Worm (Caenorhabditis elegans): Measurements from ENCODE around the gene C06B8.7.
A peak's percentile ranks its signal among the peaks of the same experiment; 100 is the strongest.

C06B8.7 gene

ce11 chrV:15483563-15483962 is 15.0 kb upstream of the C06B8.7 start (continued):
- peak in 1 of 2 experiments; percentile 3 for TF ChIP-seq mdl-1 (tag; optimal IDR thresholded peaks at IDR 0.05)
- TF ChIP-seq fkh-10 (GFP tag; optimal IDR thresholded peaks at IDR 0.05) = no peak
- TF ChIP-seq spr-1 (tag; optimal IDR thresholded peaks at IDR 0.05) = no peak
- TF ChIP-seq hlh-30 (tag; optimal IDR thresholded peaks at IDR 0.05; ENCODE audit: insufficient read depth) = peak; percentile 65
- no peak for TF ChIP-seq T26A8.4 (GFP tag; IDR thresholded peaks at IDR 0.05)
- TF ChIP-seq fos-1 (tag; optimal IDR thresholded peaks at IDR 0.05) = no peak

- TF ChIP-seq php-3 (GFP tag; IDR thresholded peaks at IDR 0.05) = no peak
- no peak for TF ChIP-seq daf-16 (GFP tag; optimal IDR thresholded peaks at IDR 0.05)
- TF ChIP-seq daf-16 (tag; optimal IDR thresholded peaks at IDR 0.05) = no peak
- TF ChIP-seq vab-7 (GFP tag; IDR thresholded peaks at IDR 0.05) = no peak
- no peak for TF ChIP-seq jun-1 (tag; optimal IDR thresholded peaks at IDR 0.05)
- TF ChIP-seq lin-15B (tag; optimal IDR thresholded peaks at IDR 0.05) = no peak
- TF ChIP-seq tra-1 (GFP tag; IDR thresholded peaks at IDR 0.05) = no peak
- TF ChIP-seq nhr-10 (tag; optimal IDR thresholded peaks at IDR 0.05) = no peak
- no peak for TF ChIP-seq nhr-77 (tag; optimal IDR thresholded peaks at IDR 0.05)
- no peak for TF ChIP-seq lin-38 (GFP tag; IDR thresholded peaks at IDR 0.05)
- TF ChIP-seq daf-19 (GFP tag; conservative IDR thresholded peaks at IDR 0.05) = no peak
- no peak for TF ChIP-seq nhr-48 (tag; optimal IDR thresholded peaks at IDR 0.05)
- no peak for TF ChIP-seq sdz-12 (GFP tag; optimal IDR thresholded peaks at IDR 0.05)
- TF ChIP-seq rbr-2 (tag; optimal IDR thresholded peaks at IDR 0.05) = no peak
- TF ChIP-seq saeg-2 (GFP tag; IDR thresholded peaks at IDR 0.05) = no peak
- no peak for TF ChIP-seq hif-1 (tag; optimal IDR thresholded peaks at IDR 0.05)
Measured at ce11 chrV:15484537-15484936, 14.0 kb upstream of the C06B8.7 start, which contains the start of gene C06B8.3. Gene C06B8.3 (minus strand): TSS chrV:15484637.

ce11 chrV:15487764-15488163 is 10.8 kb upstream of the C06B8.7 start, which contains the start of gene srw-21:
Gene srw-21 (plus strand): TSS chrV:15488064.
- no peak for TF ChIP-seq cey-2 (tag; optimal IDR thresholded peaks at IDR 0.05; ENCODE audit: borderline replicate concordance, insufficient read depth)
- no peak for TF ChIP-seq snpc-4 (tag; optimal IDR thresholded peaks at IDR 0.05)
- no peak for TF ChIP-seq aha-1 (tag)
- no peak for TF ChIP-seq saeg-2 (GFP tag; IDR thresholded peaks at IDR 0.05)
- no peak for TF ChIP-seq mes-2 (tag; optimal IDR thresholded peaks at IDR 0.05; ENCODE audit: poor library complexity, severe bottlenecking)
- TF ChIP-seq unc-39 (tag; optimal IDR thresholded peaks at IDR 0.05) = no peak

- no peak for TF ChIP-seq F49E8.2 (tag; optimal IDR thresholded peaks at IDR 0.05; ENCODE audit: borderline replicate concordance)
- no peak for TF ChIP-seq lin-29 (GFP tag; IDR thresholded peaks at IDR 0.05)
- TF ChIP-seq dmd-6 (GFP tag; IDR thresholded peaks at IDR 0.05) = no peak
Measured at ce11 chrV:15492518-15492917, 6.0 kb upstream of the C06B8.7 start, which contains the start of gene str-264. Gene str-264 (minus strand): TSS chrV:15492618.

ce11 chrV:15493680-15494079 is 4.9 kb upstream of the C06B8.7 start, which contains the start of gene srh-218:
Gene srh-218 (plus strand): TSS chrV:15493980.
- no peak for TF ChIP-seq nhr-6 (tag; optimal IDR thresholded peaks at IDR 0.05)
- no peak for TF ChIP-seq ceh-20 (GFP tag; IDR thresholded peaks at IDR 0.05)
- no peak for TF ChIP-seq lin-15B (tag; optimal IDR thresholded peaks at IDR 0.05)
- no peak for TF ChIP-seq hlh-30 (tag; optimal IDR thresholded peaks at IDR 0.05; ENCODE audit: insufficient read depth)
- no peak for TF ChIP-seq ceh-44 (GFP tag; IDR thresholded peaks at IDR 0.05)
- TF ChIP-seq ces-1 (GFP tag; optimal IDR thresholded peaks at IDR 0.05) = no peak
- TF ChIP-seq nhr-28 (tag; optimal IDR thresholded peaks at IDR 0.05) = no peak
- TF ChIP-seq egl-43 (GFP tag; IDR thresholded peaks at IDR 0.05) = no peak
